Worm (Caenorhabditis elegans): ENCODE results near the gene T28H10.1.
A peak's percentile ranks its signal among the peaks of the same experiment; 100 is the strongest.

T28H10.1 gene

DNA sequence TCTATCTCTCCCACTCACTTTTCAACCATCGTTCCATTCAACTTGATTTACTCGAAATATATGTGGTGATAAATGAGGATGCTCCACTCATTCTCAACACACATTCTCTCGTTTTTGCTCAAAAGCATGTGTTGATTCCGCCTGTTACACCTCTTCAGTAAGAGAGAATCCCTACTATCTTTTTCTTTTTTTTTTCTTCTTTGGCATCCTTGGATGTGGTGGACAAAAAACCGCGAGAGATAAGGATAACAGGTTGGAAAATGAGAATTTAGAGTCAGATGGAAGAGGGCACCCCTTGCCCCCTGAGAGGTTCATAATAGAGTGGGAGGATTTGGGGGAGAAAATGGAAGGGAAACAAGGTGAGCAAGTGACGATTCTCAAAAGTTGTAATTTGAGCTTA lies 24.6 kb upstream of the T28H10.1 start (continued):
- TF ChIP-seq dpl-1 (GFP tag; optimal IDR thresholded peaks at IDR 0.05) (no peak), unc-98 (GFP tag; IDR thresholded peaks at IDR 0.05) (no peak), ztf-4 (tag; optimal IDR thresholded peaks at IDR 0.05) (no peak), nhr-90 (tag; optimal IDR thresholded peaks at IDR 0.05; ENCODE audit: poor library complexity) (no peak), Y116A8C.19 (tag; optimal IDR thresholded peaks at IDR 0.05; ENCODE audit: borderline replicate concordance) (no peak), C34B4.2 (tag; optimal IDR thresholded peaks at IDR 0.05) (no peak), fkh-8 (tag; optimal IDR thresholded peaks at IDR 0.05) (no peak), lsy-2 (tag; optimal IDR thresholded peaks at IDR 0.05) (peak in 1 of 2 experiments; percentile 39), nhr-47 (tag; optimal IDR thresholded peaks at IDR 0.05) (no peak), snpc-4 (tag; optimal IDR thresholded peaks at IDR 0.05) (no peak), vab-15 (tag; optimal IDR thresholded peaks at IDR 0.05) (no peak), lin-39 (tag; optimal IDR thresholded peaks at IDR 0.05) (no peak), nhr-12 (tag; optimal IDR thresholded peaks at IDR 0.05) (no peak), zag-1 (tag; optimal IDR thresholded peaks at IDR 0.05) (no peak), ces-1 (GFP tag; optimal IDR thresholded peaks at IDR 0.05) (no peak), snu-23 (GFP tag; optimal IDR thresholded peaks at IDR 0.05) (peak; percentile 11), aha-1 (tag; optimal IDR thresholded peaks at IDR 0.05) (no peak), lin-14 (GFP tag; optimal IDR thresholded peaks at IDR 0.05) (peak; percentile 79), unc-86 (tag; optimal IDR thresholded peaks at IDR 0.05) (no peak), fos-1 (tag; optimal IDR thresholded peaks at IDR 0.05) (no peak), alr-1 (tag; optimal IDR thresholded peaks at IDR 0.05; ENCODE audit: borderline replicate concordance) (no peak), ceh-90 (tag; optimal IDR thresholded peaks at IDR 0.05) (no peak), ama-1 (optimal IDR thresholded peaks at IDR 0.05) (no peak), ceh-8 (GFP tag; optimal IDR thresholded peaks at IDR 0.05) (no peak), lin-15B (tag; optimal IDR thresholded peaks at IDR 0.05) (no peak), tbx-2 (tag; optimal IDR thresholded peaks at IDR 0.05) (no peak), hlh-4 (tag; optimal IDR thresholded peaks at IDR 0.05) (no peak), lir-3 (tag; optimal IDR thresholded peaks at IDR 0.05; ENCODE audit: poor library complexity) (no peak), irx-1 (tag; optimal IDR thresholded peaks at IDR 0.05) (no peak), elt-2 (tag; optimal IDR thresholded peaks at IDR 0.05) (no peak), pag-3 (tag; optimal IDR thresholded peaks at IDR 0.05; ENCODE audit: borderline replicate concordance, insufficient read depth) (peak; percentile 95), ceh-82 (tag; optimal IDR thresholded peaks at IDR 0.05) (no peak), grh-1 (GFP tag; IDR thresholded peaks at IDR 0.05) (no peak), nhr-77 (tag; optimal IDR thresholded peaks at IDR 0.05) (no peak), sup-37 (GFP tag; optimal IDR thresholded peaks at IDR 0.05) (no peak), unc-130 (tag; optimal IDR thresholded peaks at IDR 0.05) (no peak), unc-62 (GFP tag; optimal IDR thresholded peaks at IDR 0.05) (no peak), lin-13 (GFP tag; optimal IDR thresholded peaks at IDR 0.05) (no peak), nhr-19 (GFP tag; conservative IDR thresholded peaks at IDR 0.05) (0 out of 2 replicates have a peak, but pooled peaks have one; percentile 17), dsc-1 (tag; optimal IDR thresholded peaks at IDR 0.05) (no peak), C16A3.4 (tag; optimal IDR thresholded peaks at IDR 0.05) (no peak), egl-13 (tag; optimal IDR thresholded peaks at IDR 0.05) (no peak), nhr-71 (tag; optimal IDR thresholded peaks at IDR 0.05) (peak; percentile 40), nhr-76 (tag; optimal IDR thresholded peaks at IDR 0.05) (no peak), nhr-28 (tag; optimal IDR thresholded peaks at IDR 0.05) (no peak)

All from whole organism, L1 larva.